Fruit fly (Drosophila melanogaster): ENCODE measurements around the gene mRpS23.

mRpS23 gene

DNA sequence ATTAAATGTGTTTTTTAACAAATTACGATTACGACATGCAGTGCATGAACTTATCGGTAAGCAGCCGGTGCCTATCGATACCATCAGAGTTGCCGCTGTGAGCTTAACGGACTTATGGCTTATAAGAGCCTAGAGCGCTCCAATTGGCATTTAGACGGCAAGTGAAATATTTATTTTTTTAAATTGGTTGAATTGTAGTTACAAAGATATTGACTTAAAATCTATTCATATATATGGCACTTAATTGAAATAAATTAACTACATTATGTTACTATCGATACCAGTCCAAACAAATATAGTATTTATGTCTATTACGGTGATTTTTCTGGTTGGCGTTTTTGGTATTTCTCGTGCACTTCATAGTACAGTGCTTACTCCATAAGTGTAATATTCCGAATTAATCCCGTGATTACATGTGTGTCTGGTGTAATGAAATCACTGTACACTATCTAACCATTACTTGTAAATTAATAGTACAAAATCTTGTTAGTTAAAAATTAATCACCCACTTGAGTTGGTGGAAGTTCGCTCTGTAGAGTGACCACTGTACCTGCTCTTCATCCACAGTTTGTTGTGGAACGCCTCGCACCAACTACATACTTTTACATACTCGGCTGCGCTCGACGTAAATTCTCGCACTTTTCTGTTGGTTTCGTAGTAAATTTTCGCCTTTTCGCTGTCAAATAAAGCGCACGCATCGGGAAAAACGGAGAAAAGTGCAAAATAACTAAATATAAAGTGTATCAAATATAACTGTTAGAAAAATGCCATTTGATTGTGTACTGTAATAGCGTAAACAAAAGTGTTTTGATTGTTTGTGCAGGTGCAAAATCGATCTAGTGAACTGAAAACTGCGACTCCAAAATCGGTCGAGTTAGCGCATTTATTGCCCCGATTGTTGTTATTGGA, at the start of gene mRpS23, which contains the start of gene CenG1A:
Gene mRpS23, minus strand, starts transcription at position 71 of the 909 bp plus-strand sequence.
Gene CenG1A, plus strand, starts transcription at position 563 of the 909 bp plus-strand sequence.
- TF ChIP-seq psq (optimal IDR thresholded peaks at IDR 0.05) (no peak), Sin3A (optimal IDR thresholded peaks at IDR 0.05) (peak; percentile 60), h (optimal IDR thresholded peaks at IDR 0.05) (no peak)

DNA sequence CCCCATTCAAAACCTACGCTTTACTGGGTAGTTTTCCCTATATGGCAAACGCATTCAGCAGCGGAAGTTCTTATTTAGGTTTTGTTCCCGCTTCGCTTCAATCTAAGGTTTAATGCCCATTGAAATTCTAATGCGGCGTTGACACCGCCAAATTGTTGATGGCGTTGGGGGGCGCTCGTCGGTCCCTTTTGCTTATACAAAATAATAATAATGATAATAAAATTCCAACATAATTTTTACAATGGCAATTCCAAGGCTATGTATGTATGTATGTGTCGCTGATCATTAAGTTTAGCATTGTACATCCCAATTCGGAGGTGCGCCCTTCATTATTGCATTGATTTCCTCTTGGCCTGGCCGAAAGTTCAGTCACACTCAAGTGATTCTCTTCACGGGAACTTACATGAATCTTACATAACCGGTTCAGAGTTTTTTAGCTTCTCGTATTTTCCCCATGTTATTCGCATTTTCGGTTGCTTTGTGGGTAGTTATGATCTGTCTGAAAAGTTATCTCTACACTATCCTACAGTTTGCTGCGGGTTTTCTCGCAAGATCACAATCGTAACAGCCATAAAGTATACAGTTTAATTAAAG, 49.3 kb upstream of the mRpS23 start:
- TF ChIP-seq h (optimal IDR thresholded peaks at IDR 0.05), result no peak
- no peak for TF ChIP-seq psq (optimal IDR thresholded peaks at IDR 0.05)
- no peak for TF ChIP-seq Sin3A (optimal IDR thresholded peaks at IDR 0.05)
- TF ChIP-seq insv (optimal IDR thresholded peaks at IDR 0.05), result no peak
- TF ChIP-seq ttk (optimal IDR thresholded peaks at IDR 0.05), result no peak
- TF ChIP-seq Myc (optimal IDR thresholded peaks at IDR 0.05), result no peak

DNA sequence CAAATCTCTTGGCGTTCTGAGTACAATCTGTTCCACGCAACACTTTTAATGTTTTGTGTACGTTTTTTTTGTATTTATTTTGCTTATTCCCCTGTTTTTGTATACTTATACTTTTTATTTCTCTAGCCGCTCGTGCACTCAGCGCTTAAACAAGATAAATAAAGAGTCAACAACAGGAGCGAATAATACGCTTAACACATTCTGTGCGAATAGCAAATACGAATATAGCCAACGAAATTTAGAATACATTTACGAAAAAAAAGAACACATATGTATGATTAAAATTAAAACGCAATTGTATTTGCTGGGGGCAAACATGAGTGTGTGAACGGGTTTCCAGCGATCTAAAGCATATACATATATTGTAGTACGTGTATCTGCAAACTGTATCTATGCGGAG, 47.1 kb upstream of the mRpS23 start:
- TF ChIP-seq Myc (optimal IDR thresholded peaks at IDR 0.05) (no peak), insv (optimal IDR thresholded peaks at IDR 0.05) (no peak), Sin3A (optimal IDR thresholded peaks at IDR 0.05) (no peak), h (optimal IDR thresholded peaks at IDR 0.05) (no peak), ttk (optimal IDR thresholded peaks at IDR 0.05) (no peak), psq (optimal IDR thresholded peaks at IDR 0.05) (no peak)

DNA sequence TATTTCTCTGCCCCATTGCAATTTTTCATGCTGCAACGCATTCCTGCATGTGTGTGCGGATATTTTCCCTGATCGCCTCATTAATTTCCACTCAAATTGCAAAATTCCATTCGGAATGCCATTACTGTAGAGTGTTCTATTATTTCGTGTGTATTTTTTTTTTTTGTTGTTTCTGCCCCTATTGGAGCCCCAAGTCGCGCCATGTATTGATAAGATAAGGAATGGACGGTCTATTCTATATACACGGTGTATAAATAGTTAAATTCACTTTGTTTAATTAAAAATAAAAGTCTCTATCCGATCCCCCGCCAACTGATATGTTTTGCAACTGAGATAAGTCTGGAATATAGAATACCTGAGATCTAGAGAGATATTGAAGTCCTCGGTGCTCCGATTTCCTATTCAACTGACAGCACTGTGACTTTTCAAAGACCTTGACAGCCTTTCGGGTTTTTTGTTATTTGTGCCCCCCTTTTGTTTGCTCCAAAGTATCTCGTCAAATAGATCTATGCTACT, 46.6 kb upstream of the mRpS23 start:
- TF ChIP-seq insv (optimal IDR thresholded peaks at IDR 0.05) (no peak), Sin3A (optimal IDR thresholded peaks at IDR 0.05) (no peak), psq (optimal IDR thresholded peaks at IDR 0.05) (no peak), ttk (optimal IDR thresholded peaks at IDR 0.05) (no peak), Myc (optimal IDR thresholded peaks at IDR 0.05) (no peak), h (optimal IDR thresholded peaks at IDR 0.05) (no peak)

DNA sequence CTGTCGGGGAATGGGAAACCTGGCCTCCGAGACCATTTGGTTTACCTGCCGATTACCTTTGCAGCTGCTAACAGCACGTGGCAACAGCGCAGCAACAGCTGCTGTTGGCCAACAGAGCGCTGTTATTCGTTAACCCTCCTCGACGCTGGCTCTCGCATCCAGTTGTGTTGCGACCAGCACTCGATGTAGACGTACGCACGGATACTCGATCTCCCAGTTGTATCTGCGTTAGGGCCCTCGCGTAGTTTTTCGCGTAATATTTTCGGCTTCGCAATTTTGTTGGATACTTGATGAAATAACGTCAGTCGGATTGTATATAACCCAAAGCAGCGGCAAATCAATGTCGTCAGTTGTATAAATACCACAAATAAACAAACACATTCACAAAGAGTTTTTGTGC, 43.9 kb upstream of the mRpS23 start:
- TF ChIP-seq insv (optimal IDR thresholded peaks at IDR 0.05), result no peak
- TF ChIP-seq psq (optimal IDR thresholded peaks at IDR 0.05), result no peak
- no peak for TF ChIP-seq Myc (optimal IDR thresholded peaks at IDR 0.05)
- TF ChIP-seq Sin3A (optimal IDR thresholded peaks at IDR 0.05), result no peak
- TF ChIP-seq ttk (optimal IDR thresholded peaks at IDR 0.05), result no peak
- TF ChIP-seq h (optimal IDR thresholded peaks at IDR 0.05), result no peak

DNA sequence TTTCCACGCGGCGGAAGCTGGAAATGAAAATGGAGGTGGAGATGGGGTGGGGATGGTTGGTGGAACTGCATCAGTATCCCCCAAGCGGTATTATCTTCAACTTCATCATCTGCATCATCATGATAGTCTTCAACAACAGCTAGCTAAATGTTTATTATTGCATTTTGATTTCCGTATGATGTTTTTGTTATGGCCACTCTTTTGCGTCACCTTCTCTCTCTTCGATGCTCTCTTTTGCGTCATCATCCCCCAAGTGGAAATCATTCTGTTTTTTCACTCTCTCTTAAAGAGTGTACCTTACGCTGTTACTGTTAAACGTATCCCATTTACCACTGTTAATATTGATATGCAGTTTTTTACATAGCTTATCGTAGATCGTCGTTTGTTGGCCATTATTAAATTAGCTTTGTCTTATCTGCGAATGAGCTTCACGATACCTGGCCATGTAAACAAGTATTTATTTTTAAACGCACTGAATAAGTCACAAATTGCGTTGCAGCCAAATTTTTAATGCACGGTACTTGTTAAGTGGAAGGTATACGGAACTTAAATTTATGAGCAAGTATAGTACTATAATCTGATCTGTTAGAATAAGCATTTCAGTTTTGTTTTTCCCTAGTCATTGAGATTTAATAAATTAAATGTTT, 43.2 kb upstream of the mRpS23 start:
- TF ChIP-seq insv (optimal IDR thresholded peaks at IDR 0.05), result no peak
- no peak for TF ChIP-seq h (optimal IDR thresholded peaks at IDR 0.05)
- TF ChIP-seq ttk (optimal IDR thresholded peaks at IDR 0.05), result no peak
- no peak for TF ChIP-seq Sin3A (optimal IDR thresholded peaks at IDR 0.05)
- TF ChIP-seq Myc (optimal IDR thresholded peaks at IDR 0.05), result no peak
- TF ChIP-seq psq (optimal IDR thresholded peaks at IDR 0.05), result no peak

DNA sequence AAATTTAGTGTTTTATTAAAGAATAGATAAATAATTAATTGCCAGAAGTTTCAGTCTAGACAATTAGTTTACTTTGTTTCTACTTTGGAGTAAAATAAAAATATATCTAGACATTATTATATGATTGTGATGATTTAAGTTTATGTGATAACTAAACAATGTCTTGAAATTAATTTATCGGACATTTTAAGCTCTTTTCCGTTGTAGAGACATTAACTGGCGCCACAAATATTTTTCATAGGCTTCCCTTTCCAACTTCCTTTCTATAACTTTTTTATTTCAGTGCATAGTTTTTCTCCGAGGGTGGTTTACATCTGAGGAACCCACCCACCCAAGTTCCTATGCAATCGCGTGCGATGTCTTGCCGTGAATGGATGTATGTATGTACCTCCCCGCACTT, 41.8 kb upstream of the mRpS23 start:
- TF ChIP-seq Sin3A (optimal IDR thresholded peaks at IDR 0.05) (no peak), insv (optimal IDR thresholded peaks at IDR 0.05) (no peak), Myc (optimal IDR thresholded peaks at IDR 0.05) (no peak), ttk (optimal IDR thresholded peaks at IDR 0.05) (no peak), psq (optimal IDR thresholded peaks at IDR 0.05) (no peak), h (optimal IDR thresholded peaks at IDR 0.05) (no peak)

DNA sequence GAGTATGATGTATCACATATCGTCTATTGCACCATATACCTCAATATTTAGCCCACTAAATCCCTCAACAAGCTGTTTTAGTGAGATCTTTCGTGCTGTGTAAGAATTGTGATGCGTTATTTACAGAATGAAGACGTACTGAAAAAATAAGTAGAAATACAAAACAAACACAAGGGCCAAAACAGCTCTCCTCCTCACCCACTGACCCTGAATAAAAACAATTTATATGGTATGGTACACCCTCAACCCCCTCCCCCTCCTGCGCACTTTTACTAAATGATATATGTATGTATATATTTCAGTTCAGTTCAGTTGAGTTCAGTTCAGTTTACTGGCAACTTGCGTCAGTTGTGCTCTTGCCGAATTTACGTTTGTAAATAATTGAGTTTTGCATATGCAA, 38.3 kb upstream of the mRpS23 start:
- TF ChIP-seq psq (optimal IDR thresholded peaks at IDR 0.05) (no peak), insv (optimal IDR thresholded peaks at IDR 0.05) (no peak), Sin3A (optimal IDR thresholded peaks at IDR 0.05) (no peak), ttk (optimal IDR thresholded peaks at IDR 0.05) (no peak), h (optimal IDR thresholded peaks at IDR 0.05) (no peak), Myc (optimal IDR thresholded peaks at IDR 0.05) (no peak)

DNA sequence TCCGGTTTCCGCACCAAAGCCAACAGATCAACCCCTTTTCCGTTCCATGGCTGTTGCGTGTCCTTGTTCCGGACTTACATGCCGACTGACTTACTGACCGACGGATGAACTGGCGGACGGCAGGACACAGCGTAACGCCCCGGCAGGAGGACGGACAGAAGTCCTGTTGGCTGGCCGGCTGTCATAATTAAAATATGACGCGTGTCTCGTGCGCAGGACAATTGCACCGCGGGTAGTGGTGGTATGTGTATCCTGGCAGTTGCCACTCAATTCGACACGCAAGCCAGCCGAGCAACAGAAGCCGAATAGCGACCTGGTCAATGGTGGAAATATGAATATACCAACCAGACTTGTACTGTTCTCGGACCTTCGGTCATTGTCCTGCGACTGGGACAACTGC, 34.5 kb upstream of the mRpS23 start:
- TF ChIP-seq h (optimal IDR thresholded peaks at IDR 0.05) (no peak), Myc (optimal IDR thresholded peaks at IDR 0.05) (no peak), insv (optimal IDR thresholded peaks at IDR 0.05) (no peak), psq (optimal IDR thresholded peaks at IDR 0.05) (no peak), ttk (optimal IDR thresholded peaks at IDR 0.05) (no peak), Sin3A (optimal IDR thresholded peaks at IDR 0.05) (no peak)

DNA sequence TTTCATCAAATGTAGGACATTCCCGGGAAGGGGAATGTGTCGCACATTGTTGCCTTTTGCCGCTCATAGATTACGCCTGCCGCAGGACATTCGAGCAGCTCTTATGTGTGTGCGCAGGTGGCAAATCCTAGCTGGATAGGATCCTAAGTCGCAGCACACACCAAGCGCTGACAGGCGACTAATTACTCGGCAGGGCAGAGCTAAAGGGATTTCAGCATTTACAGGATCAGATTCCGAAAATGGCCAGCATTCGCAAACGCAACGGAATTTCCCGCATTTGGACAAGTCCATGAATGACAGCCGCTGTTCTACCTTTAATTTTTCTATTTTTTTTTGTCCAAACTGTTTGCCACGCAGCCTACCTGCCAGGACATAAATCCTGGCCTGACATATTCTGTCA, 32.8 kb upstream of the mRpS23 start:
- TF ChIP-seq insv (optimal IDR thresholded peaks at IDR 0.05) (no peak), h (optimal IDR thresholded peaks at IDR 0.05) (no peak), psq (optimal IDR thresholded peaks at IDR 0.05) (no peak), ttk (optimal IDR thresholded peaks at IDR 0.05) (no peak), Myc (optimal IDR thresholded peaks at IDR 0.05) (no peak), Sin3A (optimal IDR thresholded peaks at IDR 0.05) (no peak)

DNA sequence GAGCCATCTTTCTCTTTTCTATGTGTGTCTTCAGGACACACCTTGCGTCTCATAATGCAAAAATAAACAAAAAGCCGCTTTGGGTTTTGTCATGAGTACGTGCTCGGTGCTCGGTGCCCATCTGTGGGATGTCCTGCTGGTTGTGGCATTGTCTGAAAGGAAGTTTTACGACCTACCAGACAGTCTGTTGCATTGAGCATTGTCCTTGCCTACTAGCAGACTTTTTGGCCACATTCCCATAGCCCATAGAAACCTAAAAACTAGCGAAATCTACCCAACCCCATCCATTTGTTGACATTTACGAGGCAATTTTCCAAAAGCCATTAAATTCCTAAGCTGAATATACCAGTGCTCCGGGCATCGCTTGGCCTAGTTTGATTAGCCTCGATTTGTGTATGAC, 16.2 kb upstream of the mRpS23 start:
- no peak for TF ChIP-seq psq (optimal IDR thresholded peaks at IDR 0.05)
- no peak for TF ChIP-seq Myc (optimal IDR thresholded peaks at IDR 0.05)
- TF ChIP-seq h (optimal IDR thresholded peaks at IDR 0.05), result no peak
- TF ChIP-seq ttk (optimal IDR thresholded peaks at IDR 0.05), result no peak

DNA sequence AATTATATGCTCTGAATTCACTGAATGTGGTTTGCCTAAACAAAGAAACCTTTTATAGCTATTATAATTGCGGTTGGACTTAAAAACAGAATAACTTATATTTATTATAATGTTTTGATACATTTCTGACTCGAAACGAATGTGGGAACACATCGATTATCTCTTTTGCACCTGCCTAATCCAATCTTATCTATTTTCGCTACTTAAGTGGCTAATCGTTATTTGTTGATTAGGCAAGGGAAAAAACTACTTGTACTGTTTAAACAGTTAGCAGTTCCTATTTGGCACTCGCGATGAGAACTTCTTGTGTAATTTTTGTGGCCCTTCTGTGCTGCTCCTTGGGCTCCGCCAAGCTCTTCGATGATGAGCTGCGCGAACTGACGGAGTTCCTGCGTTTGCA, 14.3 kb upstream of the mRpS23 start, which contains the start of gene CG7968:
Gene CG7968, plus strand, starts transcription at position 276 of the 400 bp plus-strand sequence.
- no peak for TF ChIP-seq psq (optimal IDR thresholded peaks at IDR 0.05)
- no peak for TF ChIP-seq Myc (optimal IDR thresholded peaks at IDR 0.05)
- no peak for TF ChIP-seq ttk (optimal IDR thresholded peaks at IDR 0.05)
- no peak for TF ChIP-seq Sin3A (optimal IDR thresholded peaks at IDR 0.05)
- no peak for TF ChIP-seq h (optimal IDR thresholded peaks at IDR 0.05)
- no peak for TF ChIP-seq insv (optimal IDR thresholded peaks at IDR 0.05)

Data from Kc167 (cell line).